Worm (Caenorhabditis elegans): ENCODE data around the gene F44E5.15.

Gene F44E5.15

ce11 chrII:11742320-11742719, 30.1 kb upstream of the F44E5.15 start (continued):
- no peak for TF ChIP-seq ama-1 (optimal IDR thresholded peaks at IDR 0.05)
- no peak for TF ChIP-seq ama-1 (GFP tag; optimal IDR thresholded peaks at IDR 0.05)
- TF ChIP-seq nhr-27 (tag; optimal IDR thresholded peaks at IDR 0.05), result no peak
- TF ChIP-seq aptf-2 (GFP tag; conservative IDR thresholded peaks at IDR 0.05), result no peak
- no peak for TF ChIP-seq madf-6 (GFP tag; IDR thresholded peaks at IDR 0.05)
- no peak for TF ChIP-seq B0019.2 (GFP tag; conservative IDR thresholded peaks at IDR 0.05)
- peak; percentile 33 for TF ChIP-seq ceh-79 (tag; optimal IDR thresholded peaks at IDR 0.05)
- TF ChIP-seq atf-7 (tag; optimal IDR thresholded peaks at IDR 0.05), result no peak
- TF ChIP-seq zfh-2 (GFP tag; conservative IDR thresholded peaks at IDR 0.05), result 0 out of 2 replicates have a peak, but pooled peaks have one; percentile 23
- no peak for TF ChIP-seq ZK185.1 (tag; optimal IDR thresholded peaks at IDR 0.05; ENCODE audit: poor library complexity, severe bottlenecking)
- TF ChIP-seq snpc-4 (GFP tag; optimal IDR thresholded peaks at IDR 0.05), result no peak
- TF ChIP-seq snpc-4 (tag; optimal IDR thresholded peaks at IDR 0.05), result no peak
- no peak for TF ChIP-seq sea-2 (GFP tag; IDR thresholded peaks at IDR 0.05)
- 0 out of 2 replicates have a peak, but pooled peaks have one; percentile 7 for TF ChIP-seq mcd-1 (GFP tag; IDR thresholded peaks at IDR 0.05)
- TF ChIP-seq cebp-2 (GFP tag; IDR thresholded peaks at IDR 0.05), result peak; percentile 56; the same call in 1 of the 2 replicates
- 0 out of 2 replicates have a peak, but pooled peaks have one; percentile 15 for TF ChIP-seq C17E4.6 (GFP tag; IDR thresholded peaks at IDR 0.05)
- TF ChIP-seq dpl-1 (GFP tag; optimal IDR thresholded peaks at IDR 0.05), result no peak
- TF ChIP-seq madf-8 (GFP tag; conservative IDR thresholded peaks at IDR 0.05), result no peak
- TF ChIP-seq xnd-1 (tag; optimal IDR thresholded peaks at IDR 0.05), result no peak
- TF ChIP-seq nfya-1 (tag; optimal IDR thresholded peaks at IDR 0.05; ENCODE audit: borderline replicate concordance, insufficient read depth), result no peak
- TF ChIP-seq nhr-80 (tag; optimal IDR thresholded peaks at IDR 0.05), result no peak
- TF ChIP-seq egl-44 (GFP tag; IDR thresholded peaks at IDR 0.05), result no peak
- TF ChIP-seq hlh-12 (tag; optimal IDR thresholded peaks at IDR 0.05), result no peak
- no peak for TF ChIP-seq ceh-91 (GFP tag; IDR thresholded peaks at IDR 0.05)
- TF ChIP-seq ztf-25 (GFP tag; IDR thresholded peaks at IDR 0.05), result no peak
- no peak for TF ChIP-seq lsl-1 (GFP tag; optimal IDR thresholded peaks at IDR 0.05)
- no peak for TF ChIP-seq K11D2.4 (GFP tag; IDR thresholded peaks at IDR 0.05)
- no peak for TF ChIP-seq nfya-2 (GFP tag; IDR thresholded peaks at IDR 0.05)
- no peak for TF ChIP-seq nfyb-1 (GFP tag; IDR thresholded peaks at IDR 0.05)
- no peak for TF ChIP-seq F39B2.1 (GFP tag; IDR thresholded peaks at IDR 0.05)
- TF ChIP-seq dpff-1 (tag; optimal IDR thresholded peaks at IDR 0.05), result no peak
- TF ChIP-seq Y53G8AR.9 (GFP tag; conservative IDR thresholded peaks at IDR 0.05), result no peak
- TF ChIP-seq Y95B8A.8 (GFP tag; IDR thresholded peaks at IDR 0.05), result no peak
- no peak for TF ChIP-seq dox-1 (GFP tag; IDR thresholded peaks at IDR 0.05)
- TF ChIP-seq F33H1.4 (GFP tag; IDR thresholded peaks at IDR 0.05), result no peak
- TF ChIP-seq B0336.3 (GFP tag; IDR thresholded peaks at IDR 0.05), result no peak

- no peak for TF ChIP-seq cebp-1 (GFP tag; IDR thresholded peaks at IDR 0.05)
- peak; percentile 69 for TF ChIP-seq cebp-1 (tag; optimal IDR thresholded peaks at IDR 0.05)
- TF ChIP-seq madf-6 (GFP tag; IDR thresholded peaks at IDR 0.05), result no peak
- no peak for TF ChIP-seq Y53F4B.3 (GFP tag; IDR thresholded peaks at IDR 0.05)
- TF ChIP-seq lin-35 (GFP tag; optimal IDR thresholded peaks at IDR 0.05), result peak in 1 of 3 experiments; percentile 41
- peak; percentile 56; the same call in 1 of the 2 replicates for TF ChIP-seq B0336.3 (GFP tag; IDR thresholded peaks at IDR 0.05)
- TF ChIP-seq B0035.1 (tag; optimal IDR thresholded peaks at IDR 0.05), result peak; percentile 54
- no peak for TF ChIP-seq ztf-18 (tag; optimal IDR thresholded peaks at IDR 0.05)
- no peak for TF ChIP-seq F33H1.4 (GFP tag; IDR thresholded peaks at IDR 0.05)
- TF ChIP-seq ekl-4 (GFP tag; IDR thresholded peaks at IDR 0.05), result peak; percentile 55
- no peak for TF ChIP-seq akir-1 (GFP tag; optimal IDR thresholded peaks at IDR 0.05)
- TF ChIP-seq madf-3 (GFP tag; IDR thresholded peaks at IDR 0.05), result no peak
- TF ChIP-seq hlh-12 (tag; optimal IDR thresholded peaks at IDR 0.05), result no peak
- no peak for TF ChIP-seq lag-1 (GFP tag; IDR thresholded peaks at IDR 0.05)
- TF ChIP-seq lin-40 (tag; optimal IDR thresholded peaks at IDR 0.05), result peak; percentile 66
- TF ChIP-seq fkh-3 (tag; optimal IDR thresholded peaks at IDR 0.05), result no peak
- no peak for TF ChIP-seq unc-130 (GFP tag; optimal IDR thresholded peaks at IDR 0.05)
- 0 out of 2 replicates have a peak, but pooled peaks have one; percentile 24 for TF ChIP-seq nfyb-1 (GFP tag; IDR thresholded peaks at IDR 0.05)
- no peak for TF ChIP-seq lsy-27 (tag; optimal IDR thresholded peaks at IDR 0.05; ENCODE audit: borderline replicate concordance, insufficient read depth)
Measured at ce11 chrII:11746782-11747288, 25.6 kb upstream of the F44E5.15 start.
